Fruit fly (Drosophila melanogaster) whole organism: ENCODE measurements around the gene Snapin.

Experiments
- EcR ChIP-seq, 2 experiments: fragments of >200 bp; optimal IDR thresholded peaks; 2 replicates each; lab custom pipeline; 2017; ENCODE audit warnings: missing biosample characterization in 2 of 2, missing genetic modification characterization in 2 of 2, missing genetic modification reagents in 2 of 2
- usp ChIP-seq: fragments of >200 bp; optimal IDR thresholded peaks from 2 replicates; lab custom pipeline; 2017; ENCODE audit warnings: missing biosample characterization, missing genetic modification characterization, mixed read lengths

dm6 chr2L:2727364-2727763, 32.1 kb downstream of the Snapin start:
- TF ChIP-seq usp (GFP tag; lab: Kevin White, UChicago) (no peak), EcR (GFP tag; optimal IDR thresholded peaks at IDR 0.05; lab: Kevin White, UChicago) (no peak)
